Worm (Caenorhabditis elegans) whole organism, L4 larva: ENCODE results near the gene C12D12.3.
A peak's percentile ranks its signal among the peaks of the same experiment; 100 is the strongest.

Experiments
- ama-1 ChIP-seq: fragments of 150-350 bp; optimal IDR thresholded peaks from 2 replicates; lab custom pipeline; 2014; ENCODE audit warnings: inconsistent platforms, mixed read lengths
- ceh-28 ChIP-seq: fragments of 150-350 bp; optimal IDR thresholded peaks from 2 replicates; lab custom pipeline; 2014; ENCODE audit warnings: missing biosample characterization, missing genetic modification reagents, missing genetic modification characterization
- ces-1 ChIP-seq: fragments of 150-350 bp; sonication (generic microtip); optimal IDR thresholded peaks from 4 replicates; lab custom pipeline; 2014; ENCODE audit warnings: missing biosample characterization, missing genetic modification reagents, missing genetic modification characterization
- dpl-1 ChIP-seq: fragments of 150-350 bp; optimal IDR thresholded peaks from 2 replicates; lab custom pipeline; 2014; ENCODE audit warnings: missing biosample characterization, missing genetic modification reagents, missing genetic modification characterization
- lsy-2 ChIP-seq, 2 experiments: fragments of 150-350 bp in 1 of 2; sonication (generic microtip) in 1 of 2; optimal IDR thresholded peaks; 2 replicates each; lab custom pipeline; 2014 to 2017; ENCODE audit warnings: missing biosample characterization in 2 of 2, missing genetic modification characterization in 2 of 2
- nhr-11 ChIP-seq: fragments of 150-350 bp; optimal IDR thresholded peaks from 2 replicates; lab custom pipeline; 2014; ENCODE audit warnings: missing biosample characterization, missing genetic modification characterization
- nhr-237 ChIP-seq: sonication (generic microtip); optimal IDR thresholded peaks from 2 replicates; lab custom pipeline; 2017; ENCODE audit warnings: missing biosample characterization, missing genetic modification characterization
- nhr-25 ChIP-seq: sonication (generic microtip); optimal IDR thresholded peaks from 2 replicates; lab custom pipeline; 2017; ENCODE audit warnings: missing genetic modification characterization, mild to moderate bottlenecking, missing compliant biosample characterization, antibody characterized with exemption, moderate library complexity, borderline replicate concordance; ENCODE audit not compliant: insufficient read depth
- nhr-48 ChIP-seq: sonication (generic microtip); optimal IDR thresholded peaks from 2 replicates; lab custom pipeline; 2016; ENCODE audit warnings: mild to moderate bottlenecking, missing genetic modification characterization, missing compliant biosample characterization
- nhr-77 ChIP-seq: fragments of 150-350 bp; optimal IDR thresholded peaks from 2 replicates; lab custom pipeline; 2014; ENCODE audit warnings: missing biosample characterization, missing genetic modification characterization
- skn-1 ChIP-seq: fragments of 150-350 bp; optimal IDR thresholded peaks from 2 replicates; lab custom pipeline; 2014; ENCODE audit warnings: missing biosample characterization, missing genetic modification characterization
- spr-1 ChIP-seq: sonication (generic microtip); optimal IDR thresholded peaks from 2 replicates; lab custom pipeline; 2016; ENCODE audit warnings: mild to moderate bottlenecking, missing genetic modification characterization, missing compliant biosample characterization
- spr-3 ChIP-seq: fragments of 200-800 bp; sonication (Bioruptor generic); optimal IDR thresholded peaks from 2 replicates; lab custom pipeline; 2018; ENCODE audit warnings: mild to moderate bottlenecking, missing genetic modification characterization, missing compliant biosample characterization

ce11 chrX:3505062-3505461 lies 16.0 kb downstream of the C12D12.3 start:
- TF ChIP-seq nhr-25 (tag; lab: Kevin White, UChicago): no peak
- no peak for TF ChIP-seq nhr-11 (tag; lab: Kevin White, UChicago)
- TF ChIP-seq ceh-28 (tag; lab: Kevin White, UChicago): no peak
- no peak for TF ChIP-seq lsy-2 (tag; optimal IDR thresholded peaks at IDR 0.05; lab: Kevin White, UChicago)
- no peak for TF ChIP-seq dpl-1 (GFP tag; lab: Kevin White, UChicago)
- no peak for TF ChIP-seq skn-1
- TF ChIP-seq nhr-237 (tag; lab: Kevin White, UChicago): no peak
- no peak for TF ChIP-seq ama-1
- TF ChIP-seq spr-3: no peak
- TF ChIP-seq spr-1 (tag; lab: Kevin White, UChicago): no peak
- peak; percentile 46 for TF ChIP-seq nhr-77
- no peak for TF ChIP-seq nhr-48 (tag; lab: Kevin White, UChicago)
- no peak for TF ChIP-seq ces-1 (GFP tag; lab: Kevin White, UChicago)
